Fruit fly (Drosophila melanogaster) whole organism, embryonic: ENCODE data around the gene TpnC25D.

Experiments
- Atf-2 ChIP-seq: fragments of 200-800 bp; sonication (Bioruptor generic); optimal IDR thresholded peaks from 2 replicates; lab custom pipeline; 2016; ENCODE audit warnings: missing biosample characterization, missing genetic modification characterization
- CG10543 ChIP-seq: fragments of 200-800 bp; sonication (Bioruptor generic); optimal IDR thresholded peaks from 3 replicates; lab custom pipeline; 2017; ENCODE audit warnings: missing biosample characterization, mild to moderate bottlenecking, missing genetic modification characterization, moderate library complexity
- CG11504 ChIP-seq: fragments of 200-800 bp; sonication (Bioruptor generic); optimal IDR thresholded peaks from 3 replicates; lab custom pipeline; 2019; ENCODE audit warnings: missing biosample characterization, mild to moderate bottlenecking, missing genetic modification characterization, moderate library complexity
- CG12769 ChIP-seq: fragments of 200-800 bp; sonication (Bioruptor generic); optimal IDR thresholded peaks from 2 replicates; lab custom pipeline; 2019; ENCODE audit warnings: missing biosample characterization, mild to moderate bottlenecking, missing genetic modification characterization, moderate library complexity
- CG12942 ChIP-seq: fragments of 200-800 bp; sonication (Bioruptor generic); optimal IDR thresholded peaks from 3 replicates; lab custom pipeline; 2016; ENCODE audit warnings: missing biosample characterization, missing genetic modification characterization
- CG13296 ChIP-seq: fragments of 200-800 bp; sonication (Bioruptor generic); optimal IDR thresholded peaks from 3 replicates; lab custom pipeline; 2018; ENCODE audit warnings: missing biosample characterization, mild to moderate bottlenecking, missing genetic modification characterization
- CG13894 ChIP-seq: fragments of 200-800 bp; sonication (Bioruptor generic); optimal IDR thresholded peaks from 3 replicates; lab custom pipeline; 2018; ENCODE audit warnings: missing biosample characterization, mild to moderate bottlenecking, missing genetic modification characterization, moderate library complexity
- CG14441 ChIP-seq: fragments of 200-800 bp; sonication (Bioruptor generic); IDR thresholded peaks from 2 replicates; pipeline ENCODE4 v1.3.6; 2022; ENCODE audit warnings: missing biosample characterization, missing genetic modification characterization
- CG15269 ChIP-seq: fragments of 200-800 bp; sonication (Bioruptor generic); optimal IDR thresholded peaks from 2 replicates; lab custom pipeline; 2018; ENCODE audit warnings: missing biosample characterization, mild to moderate bottlenecking, missing genetic modification characterization, moderate library complexity
- CG15514 ChIP-seq: fragments of 200-800 bp; sonication (Bioruptor generic); optimal IDR thresholded peaks from 3 replicates; lab custom pipeline; 2017; ENCODE audit warnings: missing biosample characterization, missing genetic modification characterization, mild to moderate bottlenecking, moderate library complexity, missing genetic modification reagents
- CG17385 ChIP-seq: fragments of 200-800 bp; sonication (Bioruptor generic); optimal IDR thresholded peaks from 3 replicates; lab custom pipeline; 2018; ENCODE audit warnings: missing biosample characterization, mild to moderate bottlenecking, missing genetic modification characterization
- CG2199 ChIP-seq: fragments of 200-800 bp; sonication (Bioruptor generic); IDR thresholded peaks from 3 replicates; pipeline ENCODE4 v1.3.6; 2022; ENCODE audit warnings: missing biosample characterization, missing genetic modification characterization
- CG2678 ChIP-seq: fragments of 200-800 bp; sonication (Bioruptor generic); optimal IDR thresholded peaks from 3 replicates; lab custom pipeline; 2019; ENCODE audit warnings: missing biosample characterization, mild to moderate bottlenecking, missing genetic modification characterization, moderate library complexity
- CG3281 ChIP-seq: fragments of 200-800 bp; sonication (Bioruptor generic); optimal IDR thresholded peaks from 3 replicates; lab custom pipeline; 2017; ENCODE audit warnings: missing biosample characterization, mild to moderate bottlenecking, missing genetic modification characterization
- CG6791 ChIP-seq: fragments of 200-800 bp; sonication (Bioruptor generic); IDR thresholded peaks from 3 replicates; pipeline ENCODE4 v1.3.6; 2022; ENCODE audit warnings: missing biosample characterization, missing genetic modification characterization; ENCODE audit not compliant: partially characterized antibody
- CG7745 ChIP-seq: fragments of 200-800 bp; sonication (Bioruptor generic); optimal IDR thresholded peaks from 2 replicates; lab custom pipeline; 2018; ENCODE audit warnings: missing biosample characterization, mild to moderate bottlenecking, missing genetic modification characterization, moderate library complexity
- CG8359 ChIP-seq: fragments of 200-800 bp; sonication (Bioruptor generic); optimal IDR thresholded peaks from 2 replicates; lab custom pipeline; 2017; ENCODE audit warnings: missing biosample characterization, mild to moderate bottlenecking, missing genetic modification characterization, borderline replicate concordance
- Camta ChIP-seq: fragments of 200-800 bp; sonication (Bioruptor generic); optimal IDR thresholded peaks from 2 replicates; lab custom pipeline; 2016; ENCODE audit warnings: missing biosample characterization, missing genetic modification characterization
- Deaf1 ChIP-seq: fragments of 200-800 bp; optimal IDR thresholded peaks from 3 replicates; lab custom pipeline; 2019; ENCODE audit warnings: missing biosample characterization, mild to moderate bottlenecking, missing genetic modification characterization, moderate library complexity
- E2f2 ChIP-seq: fragments of 200-800 bp; sonication (Bioruptor generic); IDR thresholded peaks from 2 replicates; pipeline ENCODE4 v1.3.6; 2022; ENCODE audit warnings: missing biosample characterization, missing genetic modification characterization
- Ets97D ChIP-seq: fragments of 200-800 bp; sonication (Bioruptor generic); optimal IDR thresholded peaks from 3 replicates; lab custom pipeline; 2016; ENCODE audit warnings: missing biosample characterization, missing genetic modification characterization
- H15 ChIP-seq: fragments of 200-800 bp; sonication (Bioruptor generic); IDR thresholded peaks from 3 replicates; pipeline ENCODE4 v1.3.6; 2022; ENCODE audit warnings: missing biosample characterization, missing genetic modification characterization
- Hey ChIP-seq: fragments of 200-800 bp; sonication (Bioruptor generic); optimal IDR thresholded peaks from 3 replicates; lab custom pipeline; 2018; ENCODE audit warnings: missing biosample characterization, mild to moderate bottlenecking, missing genetic modification characterization
- HmgZ ChIP-seq: fragments of 200-800 bp; sonication (Bioruptor generic); optimal IDR thresholded peaks from 2 replicates; lab custom pipeline; 2018; ENCODE audit warnings: missing biosample characterization, mild to moderate bottlenecking, missing genetic modification characterization
- Lhr ChIP-seq: fragments of 200-800 bp; sonication (Bioruptor generic); optimal IDR thresholded peaks from 3 replicates; lab custom pipeline; 2017; ENCODE audit warnings: mild to moderate bottlenecking, missing biosample characterization, missing genetic modification reagents, missing genetic modification characterization
- PHDP ChIP-seq: fragments of 200-800 bp; sonication (Bioruptor generic); optimal IDR thresholded peaks from 3 replicates; lab custom pipeline; 2018; ENCODE audit warnings: missing biosample characterization, mild to moderate bottlenecking, missing genetic modification characterization, moderate library complexity
- Side ChIP-seq: fragments of 200-800 bp; sonication (Bioruptor generic); optimal IDR thresholded peaks from 2 replicates; lab custom pipeline; 2016; ENCODE audit warnings: missing biosample characterization, missing genetic modification characterization
- ato ChIP-seq: fragments of 200-800 bp; sonication (Bioruptor generic); IDR thresholded peaks from 2 replicates; pipeline ENCODE4 v1.3.6; 2022; ENCODE audit warnings: missing biosample characterization, missing genetic modification characterization; ENCODE audit not compliant: partially characterized antibody
- cg ChIP-seq: fragments of 200-800 bp; sonication (Bioruptor generic); optimal IDR thresholded peaks from 3 replicates; lab custom pipeline; 2019; ENCODE audit warnings: missing biosample characterization, mild to moderate bottlenecking, missing genetic modification characterization, moderate library complexity
- chinmo ChIP-seq: fragments of 200-800 bp; sonication (Bioruptor generic); IDR thresholded peaks from 4 replicates; pipeline ENCODE4 v1.3.6; 2022; ENCODE audit warnings: missing biosample characterization, missing genetic modification characterization; ENCODE audit not compliant: partially characterized antibody
- chm ChIP-seq: fragments of 200-800 bp; sonication (Bioruptor generic); IDR thresholded peaks from 2 replicates; pipeline ENCODE4 v1.3.6; 2022; ENCODE audit warnings: missing biosample characterization, missing genetic modification characterization
- ci ChIP-seq: fragments of 200-800 bp; sonication (Bioruptor generic); IDR thresholded peaks from 3 replicates; pipeline ENCODE4 v1.3.6; 2022; ENCODE audit warnings: missing biosample characterization, missing genetic modification characterization
- exex ChIP-seq: fragments of 200-800 bp; sonication (Bioruptor generic); optimal IDR thresholded peaks from 4 replicates; lab custom pipeline; 2018; ENCODE audit warnings: missing biosample characterization, mild to moderate bottlenecking, missing genetic modification characterization, moderate library complexity
- eyg ChIP-seq: fragments of 200-800 bp; sonication (Bioruptor generic); optimal IDR thresholded peaks from 3 replicates; lab custom pipeline; 2016; ENCODE audit warnings: missing biosample characterization, missing genetic modification characterization
- jing ChIP-seq: fragments of 200-800 bp; sonication (Bioruptor generic); optimal IDR thresholded peaks from 2 replicates; lab custom pipeline; 2018; ENCODE audit warnings: missing biosample characterization, mild to moderate bottlenecking, missing genetic modification characterization
- kni ChIP-seq: fragments of 200-800 bp; sonication (Bioruptor generic); optimal IDR thresholded peaks from 3 replicates; lab custom pipeline; 2017; ENCODE audit warnings: mild to moderate bottlenecking, missing biosample characterization, missing genetic modification reagents, missing genetic modification characterization
- rib ChIP-seq: fragments of 200-800 bp; sonication (Bioruptor generic); IDR thresholded peaks from 2 replicates; pipeline ENCODE4 v1.3.6; 2022; ENCODE audit warnings: missing biosample characterization, missing genetic modification characterization
- salm ChIP-seq: fragments of 200-800 bp; sonication (Bioruptor generic); optimal IDR thresholded peaks from 2 replicates; lab custom pipeline; 2018; ENCODE audit warnings: missing biosample characterization, mild to moderate bottlenecking, missing genetic modification characterization
- sens ChIP-seq: fragments of 200-800 bp; sonication (Bioruptor generic); peaks from one replicate; lab custom pipeline; 2016; ENCODE audit warnings: missing biosample characterization, missing genetic modification characterization
- sens-2 ChIP-seq: fragments of 200-800 bp; sonication (Bioruptor generic); IDR thresholded peaks from 2 replicates; pipeline ENCODE4 v1.3.6; 2022; ENCODE audit warnings: missing biosample characterization, missing genetic modification characterization
- seq ChIP-seq: fragments of 200-800 bp; sonication (Bioruptor generic); IDR thresholded peaks from 2 replicates; pipeline ENCODE4 v1.3.6; 2022; ENCODE audit warnings: missing biosample characterization, missing genetic modification characterization
- sug ChIP-seq: fragments of 200-800 bp; optimal IDR thresholded peaks from 2 replicates; lab custom pipeline; 2019; ENCODE audit warnings: missing biosample characterization, mild to moderate bottlenecking, missing genetic modification characterization, moderate library complexity
- vnd ChIP-seq: fragments of 200-800 bp; sonication (Bioruptor generic); IDR thresholded peaks from 3 replicates; pipeline ENCODE4 v1.3.6; 2022; ENCODE audit warnings: missing biosample characterization, missing genetic modification characterization; ENCODE audit not compliant: partially characterized antibody
- zfh1 ChIP-seq: fragments of 200-800 bp; sonication (Bioruptor generic); IDR thresholded peaks from 3 replicates; pipeline ENCODE4 v1.3.6; 2022; ENCODE audit warnings: missing biosample characterization, missing genetic modification characterization

TpnC25D gene

DNA sequence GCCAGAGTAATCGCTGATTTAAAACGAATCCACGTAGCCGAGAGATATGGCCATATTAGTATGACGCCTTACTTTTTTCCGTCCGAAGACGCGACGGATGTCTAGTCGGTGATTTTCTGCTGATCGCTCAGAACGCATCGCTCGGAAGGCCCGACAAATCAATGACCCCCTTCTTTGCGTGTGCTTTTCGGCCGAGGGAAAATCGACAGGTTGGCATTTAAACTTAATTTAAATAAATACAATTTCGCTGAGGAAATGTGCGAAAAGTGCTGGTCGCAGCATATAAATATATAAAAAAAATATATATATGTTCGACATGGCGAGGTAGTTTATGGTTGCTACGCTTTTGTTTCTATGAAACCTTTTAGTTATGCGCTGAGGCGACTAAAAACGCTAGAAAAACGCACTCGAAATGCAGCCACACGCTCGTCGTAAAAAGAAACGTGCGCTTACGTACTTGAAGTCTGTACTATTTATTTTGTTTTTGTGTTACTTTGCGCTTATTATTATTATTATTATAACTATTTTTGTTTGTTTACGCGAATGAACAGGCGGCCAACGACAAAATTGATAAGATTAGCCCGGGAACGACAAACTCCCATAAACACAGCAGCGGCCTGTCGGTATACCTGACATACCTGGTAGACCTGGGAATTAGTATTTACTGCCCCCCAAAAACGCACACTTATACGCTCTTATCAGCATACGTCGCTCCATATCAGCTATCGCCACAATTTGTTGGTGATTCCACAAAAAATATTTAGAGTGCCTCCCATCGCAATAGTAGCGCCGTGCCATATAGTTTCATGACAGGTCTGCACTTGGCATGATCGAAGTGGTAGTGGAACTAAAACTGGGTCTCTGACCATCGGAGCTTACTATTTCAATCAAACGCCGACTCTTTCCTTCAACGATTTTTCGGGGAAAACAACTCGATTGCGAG lies 16.7 kb downstream of the TpnC25D start (continued):
- TF ChIP-seq chm (GFP tag; lab: Robert Waterston, UW) (peak; percentile 54), CG14441 (GFP tag; lab: Robert Waterston, UW) (no peak), CG15269 (tag; lab: Kevin White, UChicago) (peak; percentile 38), Side (GFP tag; lab: Kevin White, UChicago) (peak; percentile 6), kni (GFP tag; lab: Kevin White, UChicago) (peak; percentile 44), CG8359 (GFP tag; lab: Kevin White, UChicago) (peak; percentile 98), vnd (GFP tag; lab: Robert Waterston, UW) (peak; percentile 57; the same call in 2 of the 3 replicates), HmgZ (tag; lab: Kevin White, UChicago) (peak; percentile 48), exex (peak; percentile 92), CG17385 (GFP tag; lab: Kevin White, UChicago) (peak; percentile 5), ato (GFP tag; lab: Robert Waterston, UW) (no peak), CG7745 (tag; lab: Kevin White, UChicago) (peak; percentile 31), CG2199 (GFP tag; lab: Robert Waterston, UW) (0 out of 3 replicates have a peak, but pooled peaks have one; percentile 54), E2f2 (GFP tag; lab: Robert Waterston, UW) (0 out of 2 replicates have a peak, but pooled peaks have one; percentile 14), zfh1 (GFP tag; lab: Robert Waterston, UW) (no peak), PHDP (tag; lab: Kevin White, UChicago) (peak; percentile 19), rib (GFP tag; lab: Robert Waterston, UW) (peak; percentile 16; the same call in 1 of the 2 replicates), Ets97D (GFP tag; lab: Kevin White, UChicago) (no peak), Atf-2 (GFP tag; lab: Kevin White, UChicago) (no peak), CG3281 (GFP tag; lab: Kevin White, UChicago) (peak; percentile 42), seq (GFP tag; lab: Robert Waterston, UW) (0 out of 2 replicates have a peak, but pooled peaks have one; percentile 12), Camta (GFP tag; lab: Kevin White, UChicago) (no peak), CG15514 (GFP tag; lab: Kevin White, UChicago) (peak; percentile 2), CG6791 (GFP tag; lab: Robert Waterston, UW) (0 out of 3 replicates have a peak, but pooled peaks have one; percentile 24), sens-2 (0 out of 2 replicates have a peak, but pooled peaks have one; percentile 7), ci (GFP tag; lab: Robert Waterston, UW) (0 out of 3 replicates have a peak, but pooled peaks have one; percentile 21), salm (tag; lab: Kevin White, UChicago) (peak; percentile 57), CG10543 (peak; percentile 93), Deaf1 (tag; lab: Kevin White, UChicago) (peak; percentile 12), CG12769 (tag; lab: Kevin White, UChicago) (peak; percentile 90), Hey (tag; lab: Kevin White, UChicago) (peak; percentile 82), CG13296 (GFP tag; lab: Kevin White, UChicago) (peak; percentile 38), CG13894 (tag; lab: Kevin White, UChicago) (peak; percentile 15), cg (peak; percentile 38), CG11504 (tag; lab: Kevin White, UChicago) (peak; percentile 1), CG12942 (GFP tag; lab: Kevin White, UChicago) (no peak), eyg (GFP tag; lab: Kevin White, UChicago) (no peak), sens (GFP tag; lab: Kevin White, UChicago) (peak; percentile 33), Lhr (GFP tag; lab: Kevin White, UChicago) (no peak), sug (tag; lab: Kevin White, UChicago) (peak; percentile 95), chinmo (GFP tag; lab: Robert Waterston, UW) (0 out of 4 replicates have a peak, but pooled peaks have one; percentile 69), jing (GFP tag; lab: Kevin White, UChicago) (no peak), H15 (GFP tag; lab: Robert Waterston, UW) (no peak), CG2678 (peak; percentile 43)
